Fruit fly (Drosophila melanogaster) whole organism, embryonic: ENCODE data around the gene CG13053.

Experiments used
- Asciz ChIP-seq: fragments of 200-800 bp; sonication (Bioruptor generic); optimal IDR thresholded peaks from 2 replicates; lab custom pipeline; 2017; ENCODE audit warnings: missing biosample characterization, mild to moderate bottlenecking, missing genetic modification characterization, missing genetic modification reagents
- Atf6 ChIP-seq: fragments of 200-800 bp; sonication (Bioruptor generic); IDR thresholded peaks from 2 replicates; pipeline ENCODE4 v1.3.6; 2022; ENCODE audit warnings: missing biosample characterization, missing genetic modification characterization
- Bgb ChIP-seq: fragments of 200-800 bp; sonication (Bioruptor generic); IDR thresholded peaks from 2 replicates; pipeline ENCODE4 v1.3.6; 2022; ENCODE audit warnings: missing biosample characterization, missing genetic modification characterization; ENCODE audit not compliant: partially characterized antibody
- BtbVII ChIP-seq: fragments of 200-800 bp; sonication (Bioruptor generic); optimal IDR thresholded peaks from 3 replicates; lab custom pipeline; 2017; ENCODE audit warnings: missing biosample characterization, mild to moderate bottlenecking, missing genetic modification characterization
- CG10147 ChIP-seq: fragments of 200-800 bp; sonication (Bioruptor generic); optimal IDR thresholded peaks from 2 replicates; lab custom pipeline; 2019; ENCODE audit warnings: missing biosample characterization, mild to moderate bottlenecking, missing genetic modification characterization, moderate library complexity
- CG12236 ChIP-seq: fragments of 200-800 bp; sonication (Bioruptor generic); optimal IDR thresholded peaks from 2 replicates; lab custom pipeline; 2016; ENCODE audit warnings: missing biosample characterization, missing genetic modification characterization
- CG12769 ChIP-seq: fragments of 200-800 bp; sonication (Bioruptor generic); optimal IDR thresholded peaks from 2 replicates; lab custom pipeline; 2019; ENCODE audit warnings: missing biosample characterization, mild to moderate bottlenecking, missing genetic modification characterization, moderate library complexity
- CG13424 ChIP-seq: fragments of 200-800 bp; sonication (Bioruptor generic); optimal IDR thresholded peaks from 2 replicates; lab custom pipeline; 2019; ENCODE audit warnings: missing biosample characterization, mild to moderate bottlenecking, missing genetic modification characterization, moderate library complexity
- CG13894 ChIP-seq: fragments of 200-800 bp; sonication (Bioruptor generic); optimal IDR thresholded peaks from 3 replicates; lab custom pipeline; 2018; ENCODE audit warnings: missing biosample characterization, mild to moderate bottlenecking, missing genetic modification characterization, moderate library complexity
- CG15696 ChIP-seq: fragments of 200-800 bp; sonication (Bioruptor generic); optimal IDR thresholded peaks from 2 replicates; lab custom pipeline; 2019; ENCODE audit warnings: missing biosample characterization, mild to moderate bottlenecking, missing genetic modification characterization, moderate library complexity
- CG16815 ChIP-seq: fragments of 200-800 bp; sonication (Bioruptor generic); optimal IDR thresholded peaks from 3 replicates; lab custom pipeline; 2017; ENCODE audit warnings: missing biosample characterization, mild to moderate bottlenecking, missing genetic modification characterization
- CG2202 ChIP-seq: fragments of 200-800 bp; sonication (Bioruptor generic); optimal IDR thresholded peaks from 2 replicates; lab custom pipeline; 2018; ENCODE audit warnings: missing biosample characterization, mild to moderate bottlenecking, missing genetic modification characterization
- CG2889 ChIP-seq: fragments of 200-800 bp; sonication (Bioruptor generic); IDR thresholded peaks from 3 replicates; pipeline ENCODE4 v1.3.6; 2022; ENCODE audit warnings: missing biosample characterization, missing genetic modification characterization
- CG3407 ChIP-seq: fragments of 200-800 bp; sonication (Bioruptor generic); optimal IDR thresholded peaks from 2 replicates; lab custom pipeline; 2018; ENCODE audit warnings: missing biosample characterization, mild to moderate bottlenecking, missing genetic modification characterization
- CG4820 ChIP-seq: fragments of 200-800 bp; sonication (Bioruptor generic); optimal IDR thresholded peaks from 3 replicates; lab custom pipeline; 2016; ENCODE audit warnings: missing biosample characterization, missing genetic modification characterization
- CG5180 ChIP-seq: fragments of 200-800 bp; sonication (Bioruptor generic); optimal IDR thresholded peaks from 3 replicates; lab custom pipeline; 2017; ENCODE audit warnings: missing biosample characterization, missing genetic modification characterization, mild to moderate bottlenecking, moderate library complexity, missing genetic modification reagents
- CG6254 ChIP-seq: fragments of 200-800 bp; sonication (Bioruptor generic); optimal IDR thresholded peaks from 3 replicates; lab custom pipeline; 2017; ENCODE audit warnings: mild to moderate bottlenecking, missing biosample characterization, missing genetic modification reagents, missing genetic modification characterization
- CG7556 ChIP-seq: fragments of 200-800 bp; sonication (Bioruptor generic); optimal IDR thresholded peaks from 2 replicates; lab custom pipeline; 2017; ENCODE audit warnings: missing biosample characterization, mild to moderate bottlenecking, missing genetic modification characterization
- CG8944 ChIP-seq: fragments of 200-800 bp; sonication (Bioruptor generic); optimal IDR thresholded peaks from 3 replicates; lab custom pipeline; 2016; ENCODE audit warnings: missing biosample characterization, missing genetic modification characterization
- CTCF ChIP-seq: fragments of 200-800 bp; sonication (Bioruptor generic); optimal IDR thresholded peaks from 2 replicates; lab custom pipeline; 2017; ENCODE audit warnings: missing biosample characterization, mild to moderate bottlenecking, missing genetic modification characterization, moderate library complexity
- Chrac-16 ChIP-seq: fragments of 200-800 bp; sonication (Bioruptor generic); optimal IDR thresholded peaks from 3 replicates; lab custom pipeline; 2016; ENCODE audit warnings: missing biosample characterization, missing genetic modification characterization
- Eip74EF ChIP-seq, 2 experiments: fragments of 200-800 bp in 1 of 2; fragments of >200 bp in 1 of 2; sonication (Bioruptor generic) in 1 of 2; optimal IDR thresholded peaks; 2 replicates each; lab custom pipeline; 2017 to 2019; ENCODE audit warnings: missing biosample characterization in 2 of 2, missing genetic modification characterization in 2 of 2, mild to moderate bottlenecking in 1 of 2, moderate library complexity in 1 of 2
- Gug ChIP-seq: fragments of 200-800 bp; sonication (Bioruptor generic); IDR thresholded peaks from 4 replicates; pipeline ENCODE4 v1.3.6; 2022; ENCODE audit warnings: missing biosample characterization, missing genetic modification characterization
- H15 ChIP-seq: fragments of 200-800 bp; sonication (Bioruptor generic); IDR thresholded peaks from 3 replicates; pipeline ENCODE4 v1.3.6; 2022; ENCODE audit warnings: missing biosample characterization, missing genetic modification characterization
- NFAT ChIP-seq: fragments of 200-800 bp; sonication (Bioruptor generic); IDR thresholded peaks from 2 replicates; pipeline ENCODE4 v1.3.6; 2022; ENCODE audit warnings: missing biosample characterization, missing genetic modification characterization
- Sox102F ChIP-seq: fragments of 200-800 bp; sonication (Bioruptor generic); optimal IDR thresholded peaks from 2 replicates; lab custom pipeline; 2018; ENCODE audit warnings: missing biosample characterization, mild to moderate bottlenecking, missing genetic modification characterization, moderate library complexity
- Xbp1 ChIP-seq: fragments of 200-800 bp; sonication (Bioruptor generic); optimal IDR thresholded peaks from 3 replicates; lab custom pipeline; 2016; ENCODE audit warnings: missing biosample characterization, mild to moderate bottlenecking, missing genetic modification characterization
- bsh ChIP-seq, 2 experiments: fragments of 200-800 bp; sonication (Bioruptor generic); optimal IDR thresholded peaks; 2 replicates each; lab custom pipeline; 2017 to 2018; ENCODE audit warnings: mild to moderate bottlenecking in 2 of 2, missing biosample characterization in 2 of 2, missing genetic modification characterization in 2 of 2, moderate library complexity in 1 of 2
- chn ChIP-seq: fragments of 200-800 bp; sonication (Bioruptor generic); optimal IDR thresholded peaks from 2 replicates; lab custom pipeline; 2016; ENCODE audit warnings: missing biosample characterization, missing genetic modification characterization
- crol ChIP-seq: fragments of 200-800 bp; sonication (Bioruptor generic); IDR thresholded peaks from 2 replicates; pipeline ENCODE4 v1.3.6; 2022; ENCODE audit warnings: missing biosample characterization, missing genetic modification characterization
- ftz-f1 ChIP-seq: fragments of 200-800 bp; sonication (Bioruptor generic); optimal IDR thresholded peaks from 2 replicates; lab custom pipeline; 2016; ENCODE audit warnings: missing biosample characterization, missing genetic modification characterization
- fu2 ChIP-seq: fragments of 200-800 bp; sonication (Bioruptor generic); optimal IDR thresholded peaks from 2 replicates; lab custom pipeline; 2016; ENCODE audit warnings: missing biosample characterization, missing genetic modification characterization
- gcm2 ChIP-seq: fragments of 200-800 bp; sonication (Bioruptor generic); optimal IDR thresholded peaks from 2 replicates; lab custom pipeline; 2016; ENCODE audit warnings: missing biosample characterization, missing genetic modification characterization
- gsb-n ChIP-seq: fragments of 200-800 bp; sonication (Bioruptor generic); optimal IDR thresholded peaks from 3 replicates; lab custom pipeline; 2018; ENCODE audit warnings: missing biosample characterization, mild to moderate bottlenecking, missing genetic modification characterization
- insv ChIP-seq, 2 experiments: fragments of 200-800 bp; sonication (Bioruptor generic); optimal IDR thresholded peaks; 3 replicates each; lab custom pipeline; 2016 to 2018; ENCODE audit warnings: missing biosample characterization in 2 of 2, missing genetic modification characterization in 2 of 2
- kay ChIP-seq: fragments of 200-800 bp; sonication (Bioruptor generic); optimal IDR thresholded peaks from 2 replicates; lab custom pipeline; 2016; ENCODE audit warnings: missing biosample characterization, missing genetic modification characterization
- luna ChIP-seq: fragments of 200-800 bp; sonication (Bioruptor generic); optimal IDR thresholded peaks from 2 replicates; lab custom pipeline; 2016; ENCODE audit warnings: missing biosample characterization, missing genetic modification characterization
- nom ChIP-seq: fragments of 200-800 bp; sonication (Bioruptor generic); optimal IDR thresholded peaks from 2 replicates; lab custom pipeline; 2017; ENCODE audit warnings: missing biosample characterization, missing genetic modification characterization, mild to moderate bottlenecking, moderate library complexity, missing genetic modification reagents
- pb ChIP-seq: fragments of 200-800 bp; sonication (Bioruptor generic); optimal IDR thresholded peaks from 3 replicates; lab custom pipeline; 2016; ENCODE audit warnings: missing biosample characterization, missing genetic modification characterization
- prd ChIP-seq, 3 experiments: fragments of >200 bp in 2 of 3; fragments of 200-800 bp in 1 of 3; sonication (Bioruptor generic) in 1 of 3; optimal IDR thresholded peaks in 2 of 3; IDR thresholded peaks in 1 of 3; 2 replicates in 2 of 3; 3 replicates in 1 of 3; pipeline versions ENCODE4 v1.3.6 to Lab custom; 2017 to 2022; ENCODE audit warnings: missing biosample characterization in 1 of 3, missing genetic modification characterization in 1 of 3
- pzg ChIP-seq: fragments of 200-800 bp; sonication (Bioruptor generic); optimal IDR thresholded peaks from 3 replicates; lab custom pipeline; 2018; ENCODE audit warnings: missing biosample characterization, mild to moderate bottlenecking, missing genetic modification characterization, moderate library complexity
- ro ChIP-seq: fragments of 200-800 bp; sonication (Bioruptor generic); IDR thresholded peaks from 2 replicates; pipeline ENCODE4 v1.3.6; 2022; ENCODE audit warnings: missing biosample characterization, missing genetic modification characterization
- scrt ChIP-seq: fragments of 200-800 bp; sonication (Bioruptor generic); optimal IDR thresholded peaks from 2 replicates; lab custom pipeline; 2018; ENCODE audit warnings: missing biosample characterization, mild to moderate bottlenecking, missing genetic modification characterization, moderate library complexity
- slou ChIP-seq: fragments of 200-800 bp; sonication (Bioruptor generic); optimal IDR thresholded peaks from 3 replicates; lab custom pipeline; 2016; ENCODE audit warnings: missing biosample characterization, missing genetic modification characterization
- usp ChIP-seq: fragments of >200 bp; optimal IDR thresholded peaks from 2 replicates; lab custom pipeline; 2017; ENCODE audit warnings: missing biosample characterization, missing genetic modification characterization

CG13053 gene

DNA sequence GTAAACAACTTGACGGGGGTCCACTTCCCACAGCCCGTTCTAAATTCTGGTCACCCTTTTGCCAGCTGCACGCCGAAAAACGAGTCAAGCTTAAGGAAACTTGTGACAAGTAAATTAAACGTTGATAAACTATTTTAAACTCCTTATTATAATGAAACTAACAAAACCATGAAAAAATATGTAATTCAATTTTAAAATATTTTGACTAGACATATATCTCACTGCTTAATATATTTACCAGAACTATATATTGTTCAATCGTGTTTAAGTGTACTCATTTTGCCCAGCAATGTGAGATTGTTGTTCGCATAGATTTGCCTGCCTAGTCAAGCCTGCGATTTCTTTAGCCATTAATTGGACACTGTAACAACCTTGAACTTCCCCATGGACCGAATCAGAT, at the start of gene CG13053:
CG13053 (minus strand) TSS at position 171 of the 400 bp plus-strand sequence.
- no peak for TF ChIP-seq ro (GFP tag; lab: Robert Waterston, UW)
- TF ChIP-seq CG12769 (tag; lab: Kevin White, UChicago): no peak
- no peak for TF ChIP-seq CG2889 (GFP tag; lab: Robert Waterston, UW)
- TF ChIP-seq CG8944 (GFP tag; lab: Kevin White, UChicago): no peak
- TF ChIP-seq bsh (GFP tag; optimal IDR thresholded peaks at IDR 0.05; lab: Kevin White, UChicago): peak in 1 of 2 experiments; percentile 55
- TF ChIP-seq nom (GFP tag; lab: Kevin White, UChicago): peak; percentile 37

DNA sequence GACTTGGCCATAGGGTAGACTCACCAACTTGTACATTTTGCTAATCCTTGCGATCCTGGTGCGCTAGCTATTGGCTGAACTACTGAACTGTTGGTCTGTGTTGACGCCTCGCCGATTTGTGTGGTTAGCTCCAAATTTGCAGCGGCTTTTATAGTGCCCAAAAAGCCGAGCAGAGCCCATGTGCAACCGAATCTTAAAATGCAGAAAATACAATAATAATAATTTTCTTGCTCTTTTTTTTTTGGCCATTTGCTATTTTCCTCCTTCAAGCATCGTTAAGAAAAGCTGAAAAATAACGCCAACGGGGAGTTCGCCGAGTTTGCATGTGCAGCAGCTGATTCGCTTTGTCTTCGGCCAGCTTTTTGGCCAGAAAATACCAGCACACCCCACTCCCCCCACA, 48.9 kb upstream of the CG13053 start, which contains the start of gene CG13042:
CG13042 (minus strand) TSS at position 101 of the 400 bp plus-strand sequence.
- TF ChIP-seq CG3407 (GFP tag; lab: Kevin White, UChicago) (no peak), CTCF (GFP tag; lab: Kevin White, UChicago) (no peak), insv (GFP tag; optimal IDR thresholded peaks at IDR 0.05; lab: Kevin White, UChicago) (no peak), NFAT (no peak), Asciz (no peak), Gug (GFP tag; lab: Robert Waterston, UW) (0 out of 4 replicates have a peak, but pooled peaks have one; percentile 2), gsb-n (tag; lab: Kevin White, UChicago) (no peak)

DNA sequence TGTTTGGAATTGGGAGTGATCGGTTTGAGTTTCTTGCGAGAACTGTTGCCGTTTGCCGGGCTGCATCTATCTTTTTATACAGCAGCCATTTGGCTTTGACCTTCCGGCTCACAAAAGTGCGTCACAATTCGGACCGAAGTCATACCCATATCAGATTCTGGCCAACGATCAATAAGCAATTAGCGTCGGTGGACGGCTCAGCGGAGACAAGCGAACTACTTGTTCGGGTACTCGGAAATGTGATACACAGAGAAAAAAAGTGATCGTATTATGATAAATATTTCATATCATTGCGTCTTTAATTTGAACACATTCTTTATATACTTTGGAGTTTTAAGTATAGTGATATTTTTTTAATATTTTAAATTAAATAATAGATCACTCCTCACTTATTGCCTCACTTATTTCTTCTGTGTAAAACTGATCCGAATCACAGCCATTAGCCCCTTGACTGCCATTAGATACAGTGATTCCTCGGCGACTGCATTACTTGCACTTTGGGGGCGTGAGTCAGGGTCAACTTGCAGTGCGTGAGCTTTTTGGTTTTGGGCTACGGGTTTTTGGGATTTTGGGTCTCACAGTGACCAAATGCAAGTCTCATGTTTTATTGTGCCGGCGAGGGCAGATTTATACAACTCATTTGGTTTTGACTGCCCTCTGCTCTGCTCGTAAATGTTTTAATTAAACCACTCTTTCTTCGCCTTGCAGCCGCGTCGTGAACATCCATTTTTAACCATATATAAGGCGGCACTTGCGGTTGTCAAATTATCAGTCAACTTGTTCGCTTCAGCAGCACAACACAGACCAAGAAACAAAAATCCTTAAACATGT, 46.5 kb upstream of the CG13053 start, which contains the start of the genes CG13043 and CG13063:
CG13043 (minus strand) TSS at position 51 of the 831 bp plus-strand sequence.
CG13063 (plus strand) TSS at position 781 of the 831 bp plus-strand sequence.
- TF ChIP-seq scrt (GFP tag; lab: Kevin White, UChicago) (no peak), CG4820 (GFP tag; lab: Kevin White, UChicago) (no peak), chn (GFP tag; lab: Kevin White, UChicago) (no peak), ftz-f1 (GFP tag; lab: Kevin White, UChicago) (no peak), Eip74EF (GFP tag; optimal IDR thresholded peaks at IDR 0.05; lab: Kevin White, UChicago) (peak in 1 of 2 experiments; percentile 5), gsb-n (tag; lab: Kevin White, UChicago) (peak; percentile 58), luna (GFP tag; lab: Kevin White, UChicago) (no peak), CG5180 (no peak), Bgb (GFP tag; lab: Robert Waterston, UW) (no peak), slou (GFP tag; lab: Kevin White, UChicago) (no peak), CG10147 (no peak), CG15696 (tag; lab: Kevin White, UChicago) (no peak), kay (no peak), usp (GFP tag; lab: Kevin White, UChicago) (no peak), CG12236 (GFP tag; lab: Kevin White, UChicago) (no peak), BtbVII (GFP tag; lab: Kevin White, UChicago) (no peak), Sox102F (GFP tag; lab: Kevin White, UChicago) (peak; percentile 35), crol (GFP tag; lab: Robert Waterston, UW) (no peak), pzg (GFP tag; lab: Kevin White, UChicago) (no peak), prd (optimal IDR thresholded peaks at IDR 0.05; lab: Kevin White, UChicago) (no peak), prd (GFP tag; IDR thresholded peaks at IDR 0.05; lab: Robert Waterston, UW) (no peak), gcm2 (no peak), Xbp1 (GFP tag; lab: Kevin White, UChicago) (no peak), CG16815 (no peak), CG13894 (no peak), Atf6 (GFP tag; lab: Robert Waterston, UW) (peak; percentile 15; the same call in 1 of the 2 replicates), CG7556 (GFP tag; lab: Kevin White, UChicago) (peak; percentile 11), pb (GFP tag; lab: Kevin White, UChicago) (no peak), CG13424 (tag; lab: Kevin White, UChicago) (peak; percentile 34), CG2202 (tag; lab: Kevin White, UChicago) (no peak), CG6254 (GFP tag; lab: Kevin White, UChicago) (no peak), H15 (GFP tag; lab: Robert Waterston, UW) (no peak), Chrac-16 (GFP tag; lab: Kevin White, UChicago) (no peak), fu2 (GFP tag; lab: Kevin White, UChicago) (no peak)
